Worm (Caenorhabditis elegans): ENCODE measurements around the gene Y110A2AL.7.

DNA sequence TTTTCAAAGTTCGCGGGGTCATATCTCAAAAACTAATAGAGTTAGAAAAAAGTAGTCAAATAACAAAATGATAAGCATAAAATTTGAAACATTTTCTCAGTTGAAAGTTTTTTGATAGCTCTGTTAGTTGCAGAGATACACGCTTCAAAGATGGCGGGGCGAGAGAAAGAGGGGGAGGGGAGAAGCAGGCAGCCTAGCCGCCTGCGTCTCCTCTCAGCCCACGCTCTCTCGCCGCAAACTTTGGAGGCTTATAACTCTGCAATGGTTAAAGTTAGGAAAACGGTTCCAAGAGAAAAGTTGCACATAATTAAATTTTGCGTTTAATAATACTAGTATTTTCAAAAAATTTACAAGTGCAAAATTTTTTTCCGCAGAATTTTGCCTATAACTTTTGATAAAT is 41.2 kb downstream of the Y110A2AL.7 start:
- no peak for TF ChIP-seq him-1 (tag; optimal IDR thresholded peaks at IDR 0.05)
- no peak for TF ChIP-seq dao-5 (tag; optimal IDR thresholded peaks at IDR 0.05)
- no peak for TF ChIP-seq W03F9.2 (tag; optimal IDR thresholded peaks at IDR 0.05)
